Worm (Caenorhabditis elegans) whole organism, L3 larva: ENCODE measurements around the gene rde-11.

Source experiments
- ceh-82 ChIP-seq: fragments of 150-350 bp; optimal IDR thresholded peaks from 2 replicates; lab custom pipeline; 2014; ENCODE audit warnings: missing biosample characterization, missing genetic modification characterization
- lsy-12 ChIP-seq: sonication (generic microtip); optimal IDR thresholded peaks from 2 replicates; lab custom pipeline; 2016; ENCODE audit warnings: mild to moderate bottlenecking, missing genetic modification characterization, missing compliant biosample characterization
- nhr-28 ChIP-seq: fragments of 150-350 bp; optimal IDR thresholded peaks from 2 replicates; lab custom pipeline; 2014; ENCODE audit warnings: missing biosample characterization, missing genetic modification characterization
- nhr-43 ChIP-seq: sonication (generic microtip); optimal IDR thresholded peaks from 2 replicates; lab custom pipeline; 2016; ENCODE audit warnings: mild to moderate bottlenecking, missing genetic modification characterization, missing compliant biosample characterization; ENCODE audit not compliant: poor library complexity, severe bottlenecking
- pha-4 ChIP-seq: fragments of 150-350 bp; optimal IDR thresholded peaks from 2 replicates; lab custom pipeline; 2014; ENCODE audit warnings: missing biosample characterization, missing genetic modification reagents, missing genetic modification characterization
- snpc-4 ChIP-seq: fragments of 150-350 bp; optimal IDR thresholded peaks from 2 replicates; lab custom pipeline; 2014; ENCODE audit warnings: missing biosample characterization, missing genetic modification characterization
- unc-62 ChIP-seq: fragments of 150-350 bp; sonication (generic microtip); optimal IDR thresholded peaks from 4 replicates; lab custom pipeline; 2014; ENCODE audit warnings: missing biosample characterization, missing genetic modification reagents, missing genetic modification characterization
- ztf-11 ChIP-seq: fragments of 150-350 bp; optimal IDR thresholded peaks from 2 replicates; lab custom pipeline; 2014; ENCODE audit warnings: missing biosample characterization, missing genetic modification characterization
- ztf-4 ChIP-seq: fragments of 150-350 bp; optimal IDR thresholded peaks from 2 replicates; lab custom pipeline; 2014; ENCODE audit warnings: missing biosample characterization, missing genetic modification characterization

DNA sequence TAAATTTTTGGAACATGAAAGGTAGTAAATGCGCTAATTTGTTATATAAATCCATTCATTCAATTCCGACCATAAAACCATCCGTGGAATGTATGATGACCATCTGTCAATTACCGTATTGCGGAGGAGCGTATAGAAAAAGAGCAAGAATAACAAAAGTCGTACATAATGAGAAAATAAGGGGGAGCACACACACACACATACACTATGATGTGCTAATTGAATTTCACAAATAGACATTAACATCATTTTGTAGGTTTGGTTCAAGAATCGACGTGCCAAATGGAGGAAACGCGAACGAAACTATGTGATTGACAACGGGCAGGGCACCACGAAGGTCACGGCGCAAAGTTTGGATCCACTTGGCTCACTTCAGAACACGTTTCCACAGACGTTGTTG lies 16.4 kb downstream of the rde-11 start:
- no peak for TF ChIP-seq pha-4 (tag; lab: Kevin White, UChicago)
- no peak for TF ChIP-seq nhr-28
- TF ChIP-seq ztf-4 (tag; lab: Kevin White, UChicago) = no peak
- TF ChIP-seq snpc-4 (tag; lab: Kevin White, UChicago) = no peak
- TF ChIP-seq ztf-11 (tag; lab: Kevin White, UChicago) = no peak
- no peak for TF ChIP-seq ceh-82 (tag; lab: Kevin White, UChicago)
- TF ChIP-seq unc-62 (GFP tag; lab: Kevin White, UChicago) = no peak
- TF ChIP-seq lsy-12 (tag; lab: Kevin White, UChicago) = no peak
- TF ChIP-seq nhr-43 (tag; lab: Kevin White, UChicago) = no peak
